Fruit fly (Drosophila melanogaster) whole organism, wandering third instar larva: ENCODE results near the gene Hasp.

Source experiments
- Vsx2 ChIP-seq: fragments of 200-300, 225-300 bp; sonication (Bioruptor generic); optimal IDR thresholded peaks from 2 replicates; lab custom pipeline; 2018; ENCODE audit warnings: missing biosample characterization, missing genetic modification characterization; ENCODE audit not compliant: partially characterized antibody
- h ChIP-seq: fragments of 200-800 bp; sonication (Bioruptor generic); optimal IDR thresholded peaks from 3 replicates; lab custom pipeline; 2016; ENCODE audit warnings: missing biosample characterization, mild to moderate bottlenecking, missing genetic modification characterization

dm6 chr2L:19463824-19464317, 53.1 kb downstream of the Hasp start, which contains the start of gene tj:
- TF ChIP-seq Vsx2 (GFP tag; lab: Kevin White, UChicago) (no peak), h (GFP tag; lab: Kevin White, UChicago) (no peak)
